Worm (Caenorhabditis elegans) whole organism, L4/young adult: ENCODE data around the gene semo-1.

Experiments used
- W03F9.2 ChIP-seq: fragments of 150-350 bp; optimal IDR thresholded peaks from 2 replicates; lab custom pipeline; 2014; ENCODE audit warnings: missing biosample characterization, missing genetic modification characterization
- dao-5 ChIP-seq: sonication (generic microtip); optimal IDR thresholded peaks from 2 replicates; lab custom pipeline; 2016; ENCODE audit warnings: missing genotype, missing genetic modification characterization, moderate library complexity, missing compliant biosample characterization
- him-1 ChIP-seq: sonication (generic microtip); optimal IDR thresholded peaks from 2 replicates; lab custom pipeline; 2016; ENCODE audit warnings: missing genotype, missing genetic modification reagents, missing genetic modification characterization, missing compliant biosample characterization

- TF ChIP-seq him-1 (tag; lab: Kevin White, UChicago), result no peak
- no peak for TF ChIP-seq W03F9.2 (tag; lab: Kevin White, UChicago)
- no peak for TF ChIP-seq dao-5 (tag; lab: Kevin White, UChicago)
Observed at ce11 chrIV:14046777-14047176, 4.2 kb upstream of the semo-1 start.
